Worm (Caenorhabditis elegans) whole organism, L4 larva: ENCODE measurements around the gene C56A3.4.
A peak's percentile ranks its signal among the peaks of the same experiment; 100 is the strongest.

Experiments
- D1046.2 ChIP-seq: fragments of 200-800 bp; sonication (Bioruptor generic); IDR thresholded peaks from 2 replicates; pipeline ENCODE4 v1.3.6; 2022; ENCODE audit warnings: missing genetic modification characterization, missing compliant biosample characterization
- F26F4.8 ChIP-seq: fragments of 200-800 bp; sonication (Bioruptor generic); conservative IDR thresholded peaks from 2 replicates; pipeline ENCODE4 v1.3.6; 2022; ENCODE audit warnings: missing genetic modification characterization, missing compliant biosample characterization
- F44E2.7 ChIP-seq: fragments of 200-800 bp; sonication (Bioruptor generic); IDR thresholded peaks from 2 replicates; pipeline ENCODE4 v2.1.2; 2022; ENCODE audit warnings: missing genetic modification characterization, missing compliant biosample characterization
- R02D3.7 ChIP-seq: fragments of 150-350 bp; sonication (generic microtip); optimal IDR thresholded peaks from 3 replicates; lab custom pipeline; 2014; ENCODE audit warnings: missing biosample characterization, missing genetic modification characterization
- T20F7.1 ChIP-seq: fragments of 200-800 bp; sonication (Bioruptor generic); optimal IDR thresholded peaks from 2 replicates; lab custom pipeline; 2018; ENCODE audit warnings: mild to moderate bottlenecking, missing genetic modification characterization, missing compliant biosample characterization
- Y48G9A.11 ChIP-seq: fragments of 200-800 bp; sonication (Bioruptor generic); IDR thresholded peaks from 2 replicates; pipeline ENCODE4 v1.3.6; 2022; ENCODE audit warnings: missing genetic modification reagents, missing genetic modification characterization, missing compliant biosample characterization
- Y75B8A.6 ChIP-seq: fragments of 200-800 bp; sonication (Bioruptor generic); IDR thresholded peaks from 2 replicates; pipeline ENCODE4 v1.3.6; 2022; ENCODE audit warnings: missing genetic modification reagents, missing genetic modification characterization, missing compliant biosample characterization
- ZK546.5 ChIP-seq, 2 experiments: sonication (generic microtip); optimal IDR thresholded peaks; 2 replicates each; lab custom pipeline; 2017; ENCODE audit warnings: missing biosample characterization in 2 of 2, missing genetic modification characterization in 2 of 2
- aha-1 ChIP-seq: fragments of 150-350 bp; peaks from one replicate; lab custom pipeline; 2014; ENCODE audit warnings: missing biosample characterization, missing genetic modification characterization
- ama-1 ChIP-seq: fragments of 150-350 bp; optimal IDR thresholded peaks from 2 replicates; lab custom pipeline; 2014; ENCODE audit warnings: inconsistent platforms, mixed read lengths
- attf-4 ChIP-seq: sonication (generic microtip); optimal IDR thresholded peaks from 3 replicates; lab custom pipeline; 2017; ENCODE audit warnings: missing biosample characterization, missing genetic modification characterization
- ceh-20 ChIP-seq: fragments of 200-800 bp; sonication (Bioruptor generic); IDR thresholded peaks from 2 replicates; pipeline ENCODE4 v1.3.6; 2022; ENCODE audit warnings: missing genetic modification reagents, missing genetic modification characterization, missing compliant biosample characterization
- ceh-32 ChIP-seq: sonication (generic microtip); optimal IDR thresholded peaks from 2 replicates; lab custom pipeline; 2016; ENCODE audit warnings: mild to moderate bottlenecking, missing genetic modification characterization, missing compliant biosample characterization; ENCODE audit not compliant: poor library complexity
- ceh-82 ChIP-seq: sonication (generic microtip); optimal IDR thresholded peaks from 2 replicates; lab custom pipeline; 2017; ENCODE audit warnings: missing biosample characterization, missing genetic modification characterization
- ces-1 ChIP-seq: fragments of 150-350 bp; sonication (generic microtip); optimal IDR thresholded peaks from 4 replicates; lab custom pipeline; 2014; ENCODE audit warnings: missing biosample characterization, missing genetic modification reagents, missing genetic modification characterization
- daf-12 ChIP-seq: fragments of 150-350 bp; optimal IDR thresholded peaks from 2 replicates; lab custom pipeline; 2014; ENCODE audit warnings: missing biosample characterization, missing genetic modification reagents, missing genetic modification characterization
- daf-16 ChIP-seq, 3 experiments: sonication (generic microtip); optimal IDR thresholded peaks; 2 replicates each; lab custom pipeline; 2016 to 2017; ENCODE audit warnings: missing genetic modification characterization in 3 of 3, missing genetic modification reagents in 3 of 3, mild to moderate bottlenecking in 2 of 3, missing compliant biosample characterization in 2 of 3, missing biosample characterization in 1 of 3, moderate library complexity in 1 of 3
- daf-8 ChIP-seq: fragments of 200-800 bp; sonication (Bioruptor generic); IDR thresholded peaks from 2 replicates; pipeline ENCODE4 v1.3.6; 2022; ENCODE audit warnings: missing genetic modification characterization, missing compliant biosample characterization
- dmd-6 ChIP-seq: fragments of 200-800 bp; sonication (Bioruptor generic); IDR thresholded peaks from 2 replicates; pipeline ENCODE4 v1.3.6; 2022; ENCODE audit warnings: missing genetic modification reagents, missing genetic modification characterization, missing compliant biosample characterization
- egl-27 ChIP-seq: sonication (generic microtip); optimal IDR thresholded peaks from 3 replicates; lab custom pipeline; 2017; ENCODE audit warnings: missing biosample characterization, missing genetic modification reagents, missing genetic modification characterization
- egl-43 ChIP-seq: fragments of 200-800 bp; sonication (Bioruptor generic); IDR thresholded peaks from 2 replicates; pipeline ENCODE4 v1.3.6; 2022; ENCODE audit warnings: missing genetic modification reagents, missing genetic modification characterization, missing compliant biosample characterization
- fkh-10 ChIP-seq: fragments of 150-350 bp; optimal IDR thresholded peaks from 2 replicates; lab custom pipeline; 2014; ENCODE audit warnings: missing biosample characterization, missing genetic modification reagents, missing genetic modification characterization
- hif-1 ChIP-seq, 2 experiments: sonication (generic microtip); optimal IDR thresholded peaks; 2 replicates each; lab custom pipeline; 2016 to 2017; ENCODE audit warnings: missing compliant biosample characterization in 2 of 2, missing genetic modification characterization in 2 of 2, missing genetic modification reagents in 2 of 2, missing genotype in 2 of 2, mild to moderate bottlenecking in 1 of 2
- hlh-11 ChIP-seq: fragments of 200-800 bp; sonication (Bioruptor generic); optimal IDR thresholded peaks from 2 replicates; lab custom pipeline; 2018; ENCODE audit warnings: mild to moderate bottlenecking, missing genetic modification characterization, missing compliant biosample characterization
- hlh-30 ChIP-seq: sonication (generic microtip); optimal IDR thresholded peaks from 2 replicates; lab custom pipeline; 2017; ENCODE audit warnings: antibody characterized with exemption, mild to moderate bottlenecking, missing genetic modification characterization, missing compliant biosample characterization; ENCODE audit not compliant: insufficient read depth
- lim-7 ChIP-seq: fragments of 200-800 bp; sonication (Bioruptor generic); IDR thresholded peaks from 2 replicates; pipeline ENCODE4 v1.3.6; 2022; ENCODE audit warnings: missing genetic modification characterization, missing compliant biosample characterization
- lin-1 ChIP-seq: fragments of 200-800 bp; sonication (Bioruptor generic); IDR thresholded peaks from 2 replicates; pipeline ENCODE4 v1.3.6; 2022; ENCODE audit warnings: missing genetic modification reagents, missing genetic modification characterization, missing compliant biosample characterization
- lin-13 ChIP-seq: fragments of 150-350 bp; optimal IDR thresholded peaks from 2 replicates; lab custom pipeline; 2014; ENCODE audit warnings: missing biosample characterization, missing genetic modification reagents, missing genetic modification characterization
- lin-15B ChIP-seq: fragments of 150-350 bp; sonication (generic microtip); optimal IDR thresholded peaks from 3 replicates; lab custom pipeline; 2014; ENCODE audit warnings: missing biosample characterization, missing genetic modification characterization
- lin-29 ChIP-seq: fragments of 200-800 bp; sonication (Bioruptor generic); IDR thresholded peaks from 2 replicates; pipeline ENCODE4 v1.3.6; 2022; ENCODE audit warnings: missing genetic modification reagents, missing genetic modification characterization, missing compliant biosample characterization
- lin-39 ChIP-seq: fragments of 150-350 bp; optimal IDR thresholded peaks from 2 replicates; lab custom pipeline; 2014; ENCODE audit warnings: missing biosample characterization, missing genetic modification reagents, missing genetic modification characterization
- madf-5 ChIP-seq, 2 experiments: fragments of 200-800 bp; sonication (Bioruptor generic); IDR thresholded peaks; 2 replicates each; pipeline ENCODE4 v1.3.6; 2022; ENCODE audit warnings: missing compliant biosample characterization in 2 of 2, missing genetic modification characterization in 2 of 2
- nhr-10 ChIP-seq: fragments of 150-350 bp; optimal IDR thresholded peaks from 2 replicates; lab custom pipeline; 2014; ENCODE audit warnings: missing biosample characterization, missing genetic modification characterization
- nhr-11 ChIP-seq: fragments of 150-350 bp; optimal IDR thresholded peaks from 2 replicates; lab custom pipeline; 2014; ENCODE audit warnings: missing biosample characterization, missing genetic modification characterization
- nhr-111 ChIP-seq: fragments of 200-800 bp; sonication (Bioruptor generic); optimal IDR thresholded peaks from 2 replicates; lab custom pipeline; 2018; ENCODE audit warnings: mild to moderate bottlenecking, missing genetic modification characterization, missing compliant biosample characterization
- nhr-237 ChIP-seq: sonication (generic microtip); optimal IDR thresholded peaks from 2 replicates; lab custom pipeline; 2017; ENCODE audit warnings: missing biosample characterization, missing genetic modification characterization
- nhr-41 ChIP-seq: fragments of 200-800 bp; sonication (Bioruptor generic); IDR thresholded peaks from 2 replicates; pipeline ENCODE4 v1.3.6; 2022; ENCODE audit warnings: missing genetic modification reagents, missing genetic modification characterization, missing compliant biosample characterization
- nhr-77 ChIP-seq: fragments of 150-350 bp; optimal IDR thresholded peaks from 2 replicates; lab custom pipeline; 2014; ENCODE audit warnings: missing biosample characterization, missing genetic modification characterization
- pqm-1 ChIP-seq: sonication (generic microtip); optimal IDR thresholded peaks from 2 replicates; lab custom pipeline; 2017; ENCODE audit warnings: missing biosample characterization, missing genetic modification characterization
- saeg-2 ChIP-seq: fragments of 200-800 bp; sonication (Bioruptor generic); IDR thresholded peaks from 2 replicates; pipeline ENCODE4 v1.3.6; 2022; ENCODE audit warnings: missing genetic modification reagents, missing genetic modification characterization, missing compliant biosample characterization
- snpc-1.2 ChIP-seq: fragments of 200-800 bp; sonication (Bioruptor generic); IDR thresholded peaks from 2 replicates; pipeline ENCODE4 v1.3.6; 2022; ENCODE audit warnings: missing genetic modification reagents, missing genetic modification characterization, missing compliant biosample characterization
- snpc-4 ChIP-seq: fragments of 150-350 bp; optimal IDR thresholded peaks from 2 replicates; lab custom pipeline; 2014; ENCODE audit warnings: missing biosample characterization, missing genetic modification characterization
- spr-1 ChIP-seq: sonication (generic microtip); optimal IDR thresholded peaks from 2 replicates; lab custom pipeline; 2016; ENCODE audit warnings: mild to moderate bottlenecking, missing genetic modification characterization, missing compliant biosample characterization
- tag-97 ChIP-seq: fragments of 200-800 bp; sonication (Bioruptor generic); IDR thresholded peaks from 2 replicates; pipeline ENCODE4 v1.3.6; 2022; ENCODE audit warnings: missing genetic modification characterization, missing compliant biosample characterization
- unc-62 ChIP-seq, 3 experiments: fragments of 150-350 bp in 1 of 3; sonication (generic microtip); optimal IDR thresholded peaks in 2 of 3; peaks in 1 of 3; 1 replicate in 1 of 3; 2 replicates in 2 of 3; lab custom pipeline; 2014 to 2017; ENCODE audit warnings: missing biosample characterization in 3 of 3, missing genetic modification characterization in 3 of 3, missing genetic modification reagents in 3 of 3, missing genotype in 1 of 3
- vab-7 ChIP-seq: fragments of 200-800 bp; sonication (Bioruptor generic); IDR thresholded peaks from 2 replicates; pipeline ENCODE4 v1.3.6; 2022; ENCODE audit warnings: missing genetic modification reagents, missing genetic modification characterization, missing compliant biosample characterization
- zag-1 ChIP-seq: fragments of 150-350 bp; optimal IDR thresholded peaks from 2 replicates; lab custom pipeline; 2014; ENCODE audit warnings: missing biosample characterization, missing genetic modification characterization
- zfp-2 ChIP-seq: sonication (generic microtip); optimal IDR thresholded peaks from 2 replicates; lab custom pipeline; 2016; ENCODE audit warnings: mild to moderate bottlenecking, missing genetic modification characterization, missing compliant biosample characterization
- zfp-3 ChIP-seq: fragments of 200-800 bp; sonication (Bioruptor generic); conservative IDR thresholded peaks from 2 replicates; pipeline ENCODE4 v1.3.6; 2022; ENCODE audit warnings: missing genetic modification reagents, missing genetic modification characterization, missing compliant biosample characterization
- zip-11 ChIP-seq: fragments of 200-800 bp; sonication (Bioruptor generic); IDR thresholded peaks from 2 replicates; pipeline ENCODE4 v1.3.6; 2022; ENCODE audit warnings: missing genetic modification characterization, missing compliant biosample characterization
- ztf-7 ChIP-seq: fragments of 150-350 bp; optimal IDR thresholded peaks from 2 replicates; lab custom pipeline; 2014; ENCODE audit warnings: missing biosample characterization, missing genetic modification characterization

Gene C56A3.4

DNA sequence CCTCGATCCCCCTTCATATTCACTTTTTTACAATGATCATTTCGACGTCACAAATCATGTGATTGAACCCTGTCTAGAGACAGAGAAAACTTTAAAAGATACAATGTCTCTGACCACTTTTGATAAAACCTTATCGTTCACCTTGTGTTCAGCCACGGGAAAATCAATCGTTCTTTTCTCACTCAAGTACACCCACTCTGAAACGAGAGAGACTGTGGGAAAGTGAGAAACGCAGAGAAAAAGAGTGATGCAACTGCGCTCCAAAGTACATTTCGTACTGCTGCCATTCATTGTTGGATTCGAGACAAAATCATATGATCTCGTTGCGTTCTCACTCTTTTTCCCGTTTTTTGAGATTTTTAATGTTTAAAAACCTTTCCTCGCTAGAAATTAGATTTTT, 13.6 kb upstream of the C56A3.4 start (continued):
- no peak for TF ChIP-seq ceh-32 (tag; lab: Kevin White, UChicago)
- TF ChIP-seq tag-97 (GFP tag; lab: Robert Waterston, UW): no peak
- TF ChIP-seq F44E2.7 (GFP tag; lab: Robert Waterston, UW): no peak
- no peak for TF ChIP-seq nhr-237 (tag; lab: Kevin White, UChicago)
- peak; percentile 29 for TF ChIP-seq lin-13 (GFP tag; lab: Kevin White, UChicago)
- no peak for TF ChIP-seq R02D3.7 (tag; lab: Kevin White, UChicago)
- TF ChIP-seq fkh-10 (GFP tag; lab: Kevin White, UChicago): peak; percentile 53
- no peak for TF ChIP-seq snpc-4 (tag; lab: Kevin White, UChicago)
- no peak for TF ChIP-seq lim-7 (GFP tag; lab: Robert Waterston, UW)
- TF ChIP-seq nhr-41 (GFP tag; lab: Robert Waterston, UW): peak; percentile 80; the same call in 1 of the 2 replicates
- peak; percentile 81 for TF ChIP-seq ztf-7 (tag; lab: Kevin White, UChicago)
- TF ChIP-seq snpc-1.2: no peak
- peak; percentile 74 for TF ChIP-seq aha-1
- no peak for TF ChIP-seq egl-43 (GFP tag; lab: Robert Waterston, UW)
- peak; percentile 89 for TF ChIP-seq nhr-77 (tag; lab: Kevin White, UChicago)
- peak; percentile 88 for TF ChIP-seq dmd-6 (GFP tag; lab: Robert Waterston, UW)
- peak; percentile 83 for TF ChIP-seq T20F7.1 (GFP tag; lab: Kevin White, UChicago)
- TF ChIP-seq ZK546.5 (tag; optimal IDR thresholded peaks at IDR 0.05; lab: Kevin White, UChicago): no peak
- peak; percentile 54; the same call in 1 of the 2 replicates for TF ChIP-seq lin-1 (GFP tag; lab: Robert Waterston, UW)
- TF ChIP-seq F26F4.8 (GFP tag; lab: Robert Waterston, UW): no peak
- no peak for TF ChIP-seq D1046.2 (GFP tag; lab: Robert Waterston, UW)
- TF ChIP-seq hlh-30 (tag; lab: Kevin White, UChicago): peak; percentile 99
- TF ChIP-seq ceh-20: peak; percentile 68
- peak; percentile 10 to 72 for TF ChIP-seq hif-1 (tag; optimal IDR thresholded peaks at IDR 0.05; lab: Kevin White, UChicago)
- TF ChIP-seq nhr-10 (tag; lab: Kevin White, UChicago): peak; percentile 20
- TF ChIP-seq zip-11 (GFP tag; lab: Robert Waterston, UW): no peak
- peak; percentile 97 for TF ChIP-seq hlh-11 (tag; lab: Kevin White, UChicago)
- TF ChIP-seq attf-4 (tag; lab: Kevin White, UChicago): no peak
- no peak for TF ChIP-seq egl-27 (tag; lab: Kevin White, UChicago)
- no peak for TF ChIP-seq vab-7 (GFP tag; lab: Robert Waterston, UW)
- TF ChIP-seq pqm-1: peak; percentile 81
- no peak for TF ChIP-seq ceh-82 (tag; lab: Kevin White, UChicago)
- TF ChIP-seq daf-8 (GFP tag; lab: Robert Waterston, UW): no peak
- no peak for TF ChIP-seq ces-1
- peak; percentile 71; the same call in 1 of the 2 replicates for TF ChIP-seq saeg-2 (GFP tag; lab: Robert Waterston, UW)
- TF ChIP-seq daf-16 (GFP tag; optimal IDR thresholded peaks at IDR 0.05; lab: Kevin White, UChicago): peak in 1 of 2 experiments; percentile 33
- peak; percentile 69 for TF ChIP-seq daf-16 (tag; optimal IDR thresholded peaks at IDR 0.05; lab: Kevin White, UChicago)
- TF ChIP-seq zfp-2 (tag; lab: Kevin White, UChicago): no peak
- no peak for TF ChIP-seq zag-1 (tag; lab: Kevin White, UChicago)
- no peak for TF ChIP-seq daf-12 (tag; lab: Kevin White, UChicago)
- peak; percentile 90 for TF ChIP-seq nhr-11
- no peak; the same call in 1 of the 2 replicates for TF ChIP-seq Y48G9A.11 (GFP tag; lab: Robert Waterston, UW)
- no peak for TF ChIP-seq Y75B8A.6
- peak; percentile 53; the same call in 1 of the 2 replicates for TF ChIP-seq zfp-3
- TF ChIP-seq lin-15B (tag; lab: Kevin White, UChicago): peak; percentile 47
- TF ChIP-seq lin-29: no peak
- TF ChIP-seq nhr-111 (GFP tag; lab: Kevin White, UChicago): no peak
- TF ChIP-seq lin-39 (tag; lab: Kevin White, UChicago): no peak
- peak in 1 of 2 experiments; percentile 80 for TF ChIP-seq unc-62 (GFP tag; optimal IDR thresholded peaks at IDR 0.05 in 1 of 2; lab: Kevin White, UChicago)
- TF ChIP-seq unc-62 (tag; optimal IDR thresholded peaks at IDR 0.05; lab: Kevin White, UChicago): no peak
- no peak for TF ChIP-seq madf-5 (GFP tag; IDR thresholded peaks at IDR 0.05; lab: Robert Waterston, UW)
- TF ChIP-seq spr-1 (tag; lab: Kevin White, UChicago): peak; percentile 69
- peak; percentile 83 for TF ChIP-seq ama-1 (lab: Kevin White, UChicago)
